Fruit fly (Drosophila melanogaster) whole organism, prepupa: ENCODE results near the gene CG15695.

Source experiments
- Blimp-1 ChIP-seq: fragments of 200-800 bp; sonication (Bioruptor generic); optimal IDR thresholded peaks from 3 replicates; lab custom pipeline; 2017; ENCODE audit warnings: missing biosample characterization, missing genetic modification characterization, mild to moderate bottlenecking, moderate library complexity, missing genetic modification reagents
- CG10669 ChIP-seq: fragments of 200-800 bp; sonication (Bioruptor generic); optimal IDR thresholded peaks from 3 replicates; lab custom pipeline; 2018; ENCODE audit warnings: missing biosample characterization, mild to moderate bottlenecking, missing genetic modification characterization, moderate library complexity
- CG11762 ChIP-seq: fragments of 200-800 bp; sonication (Bioruptor generic); optimal IDR thresholded peaks from 3 replicates; lab custom pipeline; 2016; ENCODE audit warnings: missing biosample characterization, missing genetic modification characterization; ENCODE audit not compliant: insufficient read depth
- CG1621 ChIP-seq: fragments of 200-800 bp; sonication (Bioruptor generic); optimal IDR thresholded peaks from 3 replicates; lab custom pipeline; 2018; ENCODE audit warnings: missing biosample characterization, mild to moderate bottlenecking, missing genetic modification characterization
- CG16779 ChIP-seq: fragments of 200-800 bp; sonication (Bioruptor generic); optimal IDR thresholded peaks from 3 replicates; lab custom pipeline; 2017; ENCODE audit warnings: missing biosample characterization, mild to moderate bottlenecking, missing genetic modification characterization
- CG31627 ChIP-seq: fragments of 200-800 bp; sonication (Bioruptor generic); optimal IDR thresholded peaks from 3 replicates; lab custom pipeline; 2016; ENCODE audit warnings: missing biosample characterization, missing genetic modification characterization
- CG32006 ChIP-seq: fragments of 200-800 bp; sonication (Bioruptor generic); optimal IDR thresholded peaks from 3 replicates; lab custom pipeline; 2017; ENCODE audit warnings: missing biosample characterization, mild to moderate bottlenecking, missing genetic modification characterization
- CG34406 ChIP-seq: fragments of 200-800 bp; sonication (Bioruptor generic); optimal IDR thresholded peaks from 3 replicates; lab custom pipeline; 2016; ENCODE audit warnings: missing biosample characterization, missing genetic modification characterization
- CG3919 ChIP-seq: fragments of 200-800 bp; sonication (Bioruptor generic); optimal IDR thresholded peaks from 3 replicates; lab custom pipeline; 2016; ENCODE audit warnings: missing biosample characterization, missing genetic modification characterization
- CG6163 ChIP-seq: fragments of 200-800 bp; sonication (Bioruptor generic); IDR thresholded peaks from 3 replicates; pipeline ENCODE4 v1.3.6; 2022; ENCODE audit warnings: missing biosample characterization, missing genetic modification characterization
- CG6276 ChIP-seq: fragments of 200-800 bp; sonication (Bioruptor generic); optimal IDR thresholded peaks from 2 replicates; lab custom pipeline; 2017; ENCODE audit warnings: missing biosample characterization, mild to moderate bottlenecking, missing genetic modification characterization
- CG6808 ChIP-seq: fragments of 200-800 bp; sonication (Bioruptor generic); optimal IDR thresholded peaks from 3 replicates; lab custom pipeline; 2017; ENCODE audit warnings: missing biosample characterization, missing genetic modification characterization, mild to moderate bottlenecking, moderate library complexity, missing genetic modification reagents
- CG6854 ChIP-seq: fragments of 200-800 bp; sonication (Bioruptor generic); optimal IDR thresholded peaks from 2 replicates; lab custom pipeline; 2017; ENCODE audit warnings: missing biosample characterization, mild to moderate bottlenecking, missing genetic modification characterization
- CG7368 ChIP-seq: fragments of 200-800 bp; sonication (Bioruptor generic); optimal IDR thresholded peaks from 3 replicates; lab custom pipeline; 2016; ENCODE audit warnings: missing biosample characterization, missing genetic modification characterization
- CG8119 ChIP-seq: fragments of 200-800 bp; sonication (Bioruptor generic); IDR thresholded peaks from 3 replicates; pipeline ENCODE4 v1.3.6; 2022; ENCODE audit warnings: missing biosample characterization, missing genetic modification characterization
- CG8319 ChIP-seq: fragments of 200-800 bp; sonication (Bioruptor generic); optimal IDR thresholded peaks from 3 replicates; lab custom pipeline; 2016; ENCODE audit warnings: missing biosample characterization, missing genetic modification characterization
- CG8632 ChIP-seq: fragments of 200-800 bp; sonication (Bioruptor generic); optimal IDR thresholded peaks from 3 replicates; lab custom pipeline; 2016; ENCODE audit warnings: missing biosample characterization, missing genetic modification characterization
- Eip78C ChIP-seq: fragments of 200-800 bp; sonication (Bioruptor generic); peaks from one replicate; lab custom pipeline; 2016; ENCODE audit warnings: missing biosample characterization, missing genetic modification characterization
- Eip93F ChIP-seq: fragments of 200-800 bp; sonication (Bioruptor generic); optimal IDR thresholded peaks from 2 replicates; lab custom pipeline; 2016; ENCODE audit warnings: missing biosample characterization, mild to moderate bottlenecking, missing genetic modification characterization
- Hr38 ChIP-seq: sonication (Bioruptor generic); optimal IDR thresholded peaks from 2 replicates; lab custom pipeline; 2016; ENCODE audit warnings: missing biosample characterization, missing genetic modification characterization
- Hr4 ChIP-seq: fragments of 200-800 bp; sonication (Bioruptor generic); optimal IDR thresholded peaks from 3 replicates; lab custom pipeline; 2016; ENCODE audit warnings: missing biosample characterization, missing genetic modification characterization
- Met ChIP-seq: fragments of 200-800 bp; sonication (Bioruptor generic); optimal IDR thresholded peaks from 3 replicates; lab custom pipeline; 2016; ENCODE audit warnings: missing biosample characterization, missing genetic modification characterization
- OdsH ChIP-seq: fragments of 200-800 bp; sonication (Bioruptor generic); optimal IDR thresholded peaks from 3 replicates; lab custom pipeline; 2016; ENCODE audit warnings: missing biosample characterization, missing genetic modification characterization
- Smox ChIP-seq: fragments of 200-800 bp; sonication (Bioruptor generic); optimal IDR thresholded peaks from 3 replicates; lab custom pipeline; 2016; ENCODE audit warnings: missing biosample characterization, missing genetic modification characterization
- Sox102F ChIP-seq: fragments of 200-800 bp; sonication (Bioruptor generic); optimal IDR thresholded peaks from 2 replicates; lab custom pipeline; 2016; ENCODE audit warnings: missing biosample characterization, mild to moderate bottlenecking, missing genetic modification characterization
- Sox14 ChIP-seq: fragments of 200-800 bp; sonication (Bioruptor generic); optimal IDR thresholded peaks from 3 replicates; lab custom pipeline; 2016; ENCODE audit warnings: missing biosample characterization, missing genetic modification characterization
- Sox15 ChIP-seq: fragments of 200-800 bp; sonication (Bioruptor generic); optimal IDR thresholded peaks from 3 replicates; lab custom pipeline; 2016; ENCODE audit warnings: missing biosample characterization, missing genetic modification characterization
- achi ChIP-seq: fragments of 200-800 bp; sonication (Bioruptor generic); optimal IDR thresholded peaks from 3 replicates; lab custom pipeline; 2016; ENCODE audit warnings: missing biosample characterization, missing genetic modification characterization
- acj6 ChIP-seq: fragments of 200-800 bp; sonication (Bioruptor generic); optimal IDR thresholded peaks from 3 replicates; lab custom pipeline; 2016; ENCODE audit warnings: missing biosample characterization, missing genetic modification characterization
- cyc ChIP-seq: fragments of 200-800 bp; sonication (Bioruptor generic); optimal IDR thresholded peaks from 3 replicates; lab custom pipeline; 2016; ENCODE audit warnings: missing biosample characterization, missing genetic modification characterization
- dac ChIP-seq: fragments of 200-800 bp; sonication (Bioruptor generic); optimal IDR thresholded peaks from 2 replicates; lab custom pipeline; 2017; ENCODE audit warnings: missing biosample characterization, mild to moderate bottlenecking, missing genetic modification characterization
- esn ChIP-seq: fragments of 200-800 bp; sonication (Bioruptor generic); optimal IDR thresholded peaks from 2 replicates; lab custom pipeline; 2016; ENCODE audit warnings: missing biosample characterization, mild to moderate bottlenecking, missing genetic modification characterization, moderate library complexity
- fkh ChIP-seq: fragments of 200-800 bp; sonication (Bioruptor generic); optimal IDR thresholded peaks from 3 replicates; lab custom pipeline; 2017; ENCODE audit warnings: missing biosample characterization, mild to moderate bottlenecking, missing genetic modification characterization, moderate library complexity
- net ChIP-seq: fragments of 200-800 bp; sonication (Bioruptor generic); optimal IDR thresholded peaks from 3 replicates; lab custom pipeline; 2016; ENCODE audit warnings: missing biosample characterization, missing genetic modification characterization
- pdm3 ChIP-seq: fragments of 200-800 bp; sonication (Bioruptor generic); optimal IDR thresholded peaks from 3 replicates; lab custom pipeline; 2016; ENCODE audit warnings: missing biosample characterization, missing genetic modification characterization
- svp ChIP-seq: fragments of 200-800 bp; sonication (Bioruptor generic); peaks from one replicate; lab custom pipeline; 2016; ENCODE audit warnings: missing biosample characterization, missing genetic modification characterization
- topi ChIP-seq: fragments of 200-800 bp; sonication (Bioruptor generic); optimal IDR thresholded peaks from 3 replicates; lab custom pipeline; 2016; ENCODE audit warnings: missing biosample characterization, missing genetic modification characterization
- vri ChIP-seq: fragments of 200-800 bp; sonication (Bioruptor generic); optimal IDR thresholded peaks from 3 replicates; lab custom pipeline; 2016; ENCODE audit warnings: missing biosample characterization, mild to moderate bottlenecking, missing genetic modification characterization

Gene CG15695

DNA sequence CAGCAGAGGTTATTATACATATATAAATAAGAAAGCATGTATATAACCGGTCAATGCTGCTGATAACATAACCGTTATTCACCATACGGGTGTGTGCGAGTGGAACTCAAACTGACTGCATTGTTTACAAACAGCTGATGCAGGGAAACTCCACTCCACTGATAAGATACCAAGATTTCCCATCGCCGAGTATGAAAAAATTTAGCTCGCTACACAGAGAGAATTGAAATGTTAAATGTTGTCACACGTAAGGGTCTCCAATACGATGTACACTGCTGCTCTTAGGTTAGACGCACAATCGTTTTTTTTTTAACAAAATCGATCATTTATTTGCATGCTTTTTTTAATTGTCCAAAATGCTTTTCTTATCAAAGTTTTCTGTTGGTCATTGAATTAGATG is 8.3 kb upstream of the CG15695 start (continued):
- TF ChIP-seq net (GFP tag; lab: Kevin White, UChicago) (no peak), CG10669 (GFP tag; lab: Kevin White, UChicago) (peak; percentile 28), CG8632 (GFP tag; lab: Kevin White, UChicago) (peak; percentile 16), CG6808 (GFP tag; lab: Kevin White, UChicago) (no peak), CG6854 (GFP tag; lab: Kevin White, UChicago) (no peak), Sox102F (GFP tag; lab: Kevin White, UChicago) (peak; percentile 56), CG3919 (peak; percentile 21), Eip93F (GFP tag; lab: Kevin White, UChicago) (peak; percentile 55), Sox14 (GFP tag; lab: Kevin White, UChicago) (peak; percentile 13), dac (GFP tag; lab: Kevin White, UChicago) (no peak), Blimp-1 (no peak), CG8319 (no peak), CG34406 (GFP tag; lab: Kevin White, UChicago) (peak; percentile 34), svp (GFP tag; lab: Kevin White, UChicago) (peak; percentile 80), CG1621 (tag; lab: Kevin White, UChicago) (no peak), CG31627 (peak; percentile 34), topi (GFP tag; lab: Kevin White, UChicago) (peak; percentile 6), CG11762 (GFP tag; lab: Kevin White, UChicago) (no peak), Sox15 (GFP tag; lab: Kevin White, UChicago) (no peak), Hr38 (no peak)

DNA sequence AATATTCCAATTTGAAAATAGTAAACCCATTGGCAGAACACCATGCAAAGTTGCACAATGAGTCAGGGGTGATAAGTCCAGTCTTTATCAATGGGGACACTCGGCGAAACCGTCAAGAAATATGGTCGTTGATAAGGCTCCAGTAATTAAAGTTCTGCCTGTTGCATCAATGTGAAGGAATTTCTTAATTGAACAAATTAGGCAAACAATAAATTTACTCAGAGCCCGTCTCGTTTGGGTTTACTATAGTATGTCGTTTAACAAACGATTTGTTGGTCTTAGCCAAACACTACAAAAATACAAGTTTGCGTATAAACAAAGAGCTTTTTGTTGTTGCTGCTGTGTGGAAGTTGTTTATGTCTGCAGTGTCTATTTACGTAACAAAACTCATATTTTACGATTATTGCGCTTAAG is 7.2 kb upstream of the CG15695 start:
- TF ChIP-seq CG7368 = no peak
- peak; percentile 94 for TF ChIP-seq fkh (GFP tag; lab: Kevin White, UChicago)
- TF ChIP-seq OdsH = no peak
- no peak for TF ChIP-seq CG32006 (GFP tag; lab: Kevin White, UChicago)
- TF ChIP-seq Eip78C (GFP tag; lab: Kevin White, UChicago) = peak; percentile 5
- TF ChIP-seq vri (GFP tag; lab: Kevin White, UChicago) = peak; percentile 53
- TF ChIP-seq dac (GFP tag; lab: Kevin White, UChicago) = no peak
- no peak for TF ChIP-seq achi (GFP tag; lab: Kevin White, UChicago)
- TF ChIP-seq, all 60 proteins: peak for 3

dm6 chr3R:20835531-20835930 is 6.4 kb upstream of the CG15695 start:
- TF ChIP-seq CG8119 (no peak), Eip78C (GFP tag; lab: Kevin White, UChicago) (peak; percentile 72), CG6163 (peak; percentile 30; the same call in 1 of the 3 replicates), Smox (GFP tag; lab: Kevin White, UChicago) (peak; percentile 24), CG6276 (GFP tag; lab: Kevin White, UChicago) (no peak), esn (GFP tag; lab: Kevin White, UChicago) (peak; percentile 16), CG3919 (peak; percentile 23), cyc (GFP tag; lab: Kevin White, UChicago) (peak; percentile 12), Met (peak; percentile 6), OdsH (no peak), pdm3 (GFP tag; lab: Kevin White, UChicago) (peak; percentile 6), CG32006 (GFP tag; lab: Kevin White, UChicago) (peak; percentile 13), topi (GFP tag; lab: Kevin White, UChicago) (peak; percentile 1), CG8319 (no peak), CG6854 (GFP tag; lab: Kevin White, UChicago) (peak; percentile 65), svp (GFP tag; lab: Kevin White, UChicago) (peak; percentile 75), CG16779 (tag; lab: Kevin White, UChicago) (no peak), Sox102F (GFP tag; lab: Kevin White, UChicago) (peak; percentile 18), acj6 (GFP tag; lab: Kevin White, UChicago) (peak; percentile 6), CG31627 (no peak), Hr4 (peak; percentile 13)
